Fruit fly (Drosophila melanogaster) S2 (cell line): ENCODE data around the gene Cpr76Bd.

Source experiments
- CG8478 ChIP-seq: fragments of >200 bp; optimal IDR thresholded peaks from 2 replicates; lab custom pipeline; 2018
- CTCF ChIP-seq, 2 experiments: fragments of >200 bp; optimal IDR thresholded peaks; 2 replicates each; lab custom pipeline; 2018

dm6 chr3L:19564905-19565700, 32.6 kb downstream of the Cpr76Bd start:
- no peak for TF ChIP-seq CG8478
- no peak for TF ChIP-seq CTCF (optimal IDR thresholded peaks at IDR 0.05; lab: Kevin White, UChicago)
